Worm (Caenorhabditis elegans) whole organism, L4/young adult: ENCODE data around the gene F56D6.11.

Source experiments
- W03F9.2 ChIP-seq: fragments of 150-350 bp; optimal IDR thresholded peaks from 2 replicates; lab custom pipeline; 2014; ENCODE audit warnings: missing biosample characterization, missing genetic modification characterization
- him-1 ChIP-seq: sonication (generic microtip); optimal IDR thresholded peaks from 2 replicates; lab custom pipeline; 2016; ENCODE audit warnings: missing genotype, missing genetic modification reagents, missing genetic modification characterization, missing compliant biosample characterization

DNA sequence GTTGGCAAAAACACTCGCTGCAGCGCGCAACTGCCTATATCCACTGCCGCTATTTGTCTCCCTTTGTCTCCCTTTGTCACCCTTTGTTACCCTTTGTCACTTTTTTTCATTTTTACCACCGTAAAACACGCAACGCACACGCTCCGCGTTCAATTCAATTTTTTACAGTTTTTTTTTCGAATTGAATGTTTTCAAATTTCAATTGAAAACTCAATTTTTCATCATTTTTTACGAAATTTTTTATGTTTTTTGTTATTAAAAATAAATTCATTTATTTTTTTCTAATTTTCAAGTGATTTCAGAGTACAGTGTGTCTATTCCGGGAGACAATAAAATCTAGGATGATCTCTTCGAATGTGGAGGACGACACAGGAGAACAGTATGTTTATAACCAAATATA lies 36.7 kb upstream of the F56D6.11 start, which contains the start of gene Y46C8AL.11:
- TF ChIP-seq him-1 = no peak
- TF ChIP-seq W03F9.2 (tag; lab: Kevin White, UChicago) = no peak
